Worm (Caenorhabditis elegans) whole organism, mixed stage, embryonic: ENCODE measurements around the gene wdr-31.
"Not testable (repeated sequence)": the region's sequence is repeated elsewhere in the genome, so short reads cannot be mapped to it uniquely, and the experiment has no call there.

Source experiments
- M03D4.4 ChIP-seq: sonication (generic microtip); optimal IDR thresholded peaks from 2 replicates; lab custom pipeline; 2017; ENCODE audit warnings: mild to moderate bottlenecking, missing genetic modification characterization, missing compliant biosample characterization
- bed-3 ChIP-seq: fragments of 200-800 bp; sonication (Bioruptor generic); optimal IDR thresholded peaks from 3 replicates; lab custom pipeline; 2018; ENCODE audit warnings: mild to moderate bottlenecking, missing genetic modification characterization, moderate library complexity, missing compliant biosample characterization
- blmp-1 ChIP-seq: fragments of 150-350 bp; optimal IDR thresholded peaks from 2 replicates; lab custom pipeline; 2014; ENCODE audit warnings: missing biosample characterization, missing genetic modification characterization
- ceh-39 ChIP-seq: fragments of 150-350 bp; optimal IDR thresholded peaks from 2 replicates; lab custom pipeline; 2014; ENCODE audit warnings: missing biosample characterization, missing genetic modification characterization
- ceh-43 ChIP-seq: fragments of 200-800 bp; sonication (Bioruptor generic); optimal IDR thresholded peaks from 2 replicates; lab custom pipeline; 2018; ENCODE audit warnings: mild to moderate bottlenecking, missing genetic modification characterization, moderate library complexity, missing compliant biosample characterization
- ceh-83 ChIP-seq: fragments of 200-800 bp; sonication (Bioruptor generic); optimal IDR thresholded peaks from 2 replicates; lab custom pipeline; 2018; ENCODE audit warnings: mild to moderate bottlenecking, missing genetic modification characterization, missing compliant biosample characterization
- ces-1 ChIP-seq: fragments of 150-350 bp; optimal IDR thresholded peaks from 2 replicates; lab custom pipeline; 2014; ENCODE audit warnings: missing biosample characterization, missing genetic modification reagents, missing genetic modification characterization
- cnd-1 ChIP-seq: fragments of 200-800 bp; sonication (Bioruptor generic); optimal IDR thresholded peaks from 2 replicates; lab custom pipeline; 2018; ENCODE audit warnings: mild to moderate bottlenecking, missing genetic modification characterization, missing compliant biosample characterization
- drap-1 ChIP-seq: fragments of 200-800 bp; sonication (Bioruptor generic); optimal IDR thresholded peaks from 3 replicates; lab custom pipeline; 2018; ENCODE audit warnings: mild to moderate bottlenecking, missing genetic modification characterization, missing compliant biosample characterization
- elt-1 ChIP-seq: sonication (generic microtip); optimal IDR thresholded peaks from 2 replicates; lab custom pipeline; 2017; ENCODE audit warnings: missing genetic modification characterization, mild to moderate bottlenecking, missing compliant biosample characterization, antibody characterized with exemption, moderate library complexity, borderline replicate concordance; ENCODE audit not compliant: insufficient read depth
- flh-1 ChIP-seq: fragments of 200-800 bp; sonication (Bioruptor generic); optimal IDR thresholded peaks from 2 replicates; lab custom pipeline; 2018; ENCODE audit warnings: mild to moderate bottlenecking, missing genetic modification characterization, moderate library complexity, missing compliant biosample characterization
- ham-2 ChIP-seq: fragments of 200-800 bp; sonication (Bioruptor generic); optimal IDR thresholded peaks from 2 replicates; lab custom pipeline; 2018; ENCODE audit warnings: mild to moderate bottlenecking, missing genetic modification characterization, missing compliant biosample characterization
- hlh-1 ChIP-seq: fragments of 150-350 bp; optimal IDR thresholded peaks from 2 replicates; lab custom pipeline; 2014; ENCODE audit warnings: missing biosample characterization, missing genetic modification reagents, missing genetic modification characterization
- lin-32 ChIP-seq: fragments of 200-800 bp; sonication (Bioruptor generic); optimal IDR thresholded peaks from 2 replicates; lab custom pipeline; 2018; ENCODE audit warnings: mild to moderate bottlenecking, missing genetic modification characterization, missing compliant biosample characterization
- mab-5 ChIP-seq: fragments of 150-350 bp; optimal IDR thresholded peaks from 2 replicates; lab custom pipeline; 2014; ENCODE audit warnings: missing biosample characterization, missing genetic modification characterization
- mep-1 ChIP-seq: fragments of 150-350 bp; optimal IDR thresholded peaks from 2 replicates; lab custom pipeline; 2017; ENCODE audit warnings: missing biosample characterization, missing genetic modification reagents, missing genetic modification characterization, inconsistent platforms
- nhr-12 ChIP-seq: fragments of 150-350 bp; optimal IDR thresholded peaks from 2 replicates; lab custom pipeline; 2014; ENCODE audit warnings: missing biosample characterization, missing genetic modification characterization
- nhr-2 ChIP-seq: fragments of 150-350 bp; optimal IDR thresholded peaks from 2 replicates; lab custom pipeline; 2014; ENCODE audit warnings: missing biosample characterization, missing genetic modification characterization
- nhr-237 ChIP-seq: fragments of 150-350 bp; optimal IDR thresholded peaks from 2 replicates; lab custom pipeline; 2014; ENCODE audit warnings: missing biosample characterization, missing genetic modification characterization
- nhr-76 ChIP-seq: sonication (generic microtip); optimal IDR thresholded peaks from 2 replicates; lab custom pipeline; 2017; ENCODE audit warnings: missing biosample characterization, missing genetic modification characterization
- pha-4 ChIP-seq: fragments of 150-350 bp; optimal IDR thresholded peaks from 2 replicates; lab custom pipeline; 2018; ENCODE audit warnings: missing biosample characterization, missing genetic modification reagents, missing genetic modification characterization
- sptf-1 ChIP-seq: sonication (generic microtip); optimal IDR thresholded peaks from 2 replicates; lab custom pipeline; 2017; ENCODE audit warnings: mild to moderate bottlenecking, missing genetic modification characterization, moderate library complexity, missing compliant biosample characterization
- tbx-8 ChIP-seq: fragments of 200-800 bp; sonication (Bioruptor generic); optimal IDR thresholded peaks from 2 replicates; lab custom pipeline; 2018; ENCODE audit warnings: mild to moderate bottlenecking, missing genetic modification characterization, moderate library complexity, missing compliant biosample characterization
- unc-120 ChIP-seq: sonication (generic microtip); optimal IDR thresholded peaks from 2 replicates; lab custom pipeline; 2017; ENCODE audit warnings: missing genetic modification characterization, missing compliant biosample characterization; ENCODE audit not compliant: poor library complexity, severe bottlenecking
- unc-39 ChIP-seq: fragments of 150-350 bp; optimal IDR thresholded peaks from 2 replicates; lab custom pipeline; 2014; ENCODE audit warnings: missing biosample characterization, missing genetic modification characterization
- unc-62 ChIP-seq: fragments of 150-350 bp; optimal IDR thresholded peaks from 2 replicates; lab custom pipeline; 2014; ENCODE audit warnings: missing biosample characterization, missing genetic modification reagents, missing genetic modification characterization
- zip-8 ChIP-seq: fragments of 150-350 bp; optimal IDR thresholded peaks from 2 replicates; lab custom pipeline; 2014; ENCODE audit warnings: missing biosample characterization, missing genetic modification characterization
- ztf-11 ChIP-seq: fragments of 150-350 bp; optimal IDR thresholded peaks from 2 replicates; lab custom pipeline; 2014; ENCODE audit warnings: missing biosample characterization, missing genetic modification characterization

The wdr-31 gene

ce11 chrII:2700229-2700628, 34.9 kb downstream of the wdr-31 start, which contains the start of gene sri-61:
sri-61 (minus strand) TSS chrII:2700329.
- no peak for TF ChIP-seq elt-1 (tag; lab: Kevin White, UChicago)
- no peak for TF ChIP-seq ceh-83 (GFP tag; lab: Kevin White, UChicago)
- TF ChIP-seq nhr-12 (tag; lab: Kevin White, UChicago) = no peak
- TF ChIP-seq nhr-76 (tag; lab: Kevin White, UChicago) = no peak
- TF ChIP-seq ces-1 (GFP tag; lab: Kevin White, UChicago) = no peak
- no peak for TF ChIP-seq unc-62 (GFP tag; lab: Kevin White, UChicago)
- TF ChIP-seq drap-1 = no peak
- TF ChIP-seq sptf-1 = no peak
- no peak for TF ChIP-seq ztf-11 (tag; lab: Kevin White, UChicago)

DNA sequence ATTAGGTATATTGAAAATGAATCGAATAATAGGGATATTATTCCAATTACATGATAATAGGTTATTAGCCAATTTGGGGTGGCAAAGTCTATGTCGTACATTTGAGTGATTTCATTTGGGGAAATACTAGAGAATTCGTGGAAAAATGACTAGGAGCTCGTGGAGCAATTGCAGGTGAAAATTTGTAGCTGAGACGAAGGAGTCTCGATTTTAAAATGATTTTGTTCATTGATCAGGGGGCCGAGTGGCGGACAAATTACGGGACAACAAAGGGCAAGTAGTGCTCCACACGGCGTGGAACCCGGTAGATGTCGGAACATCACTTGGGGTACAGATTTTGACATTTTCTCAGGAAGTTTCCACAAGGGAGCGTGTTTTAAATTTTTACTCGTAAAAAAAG, 36.7 kb downstream of the wdr-31 start, which contains the start of gene sri-62:
Gene sri-62, minus strand, starts transcription at position 101 of the 400 bp plus-strand sequence.
- TF ChIP-seq flh-1 (no peak), ceh-43 (GFP tag; lab: Kevin White, UChicago) (no peak), mab-5 (tag; lab: Kevin White, UChicago) (no peak), ces-1 (GFP tag; lab: Kevin White, UChicago) (no peak), mep-1 (tag; lab: Kevin White, UChicago) (no peak), ceh-83 (GFP tag; lab: Kevin White, UChicago) (no peak), elt-1 (tag; lab: Kevin White, UChicago) (no peak), nhr-12 (tag; lab: Kevin White, UChicago) (no peak), ceh-39 (no peak), bed-3 (GFP tag; lab: Kevin White, UChicago) (no peak), zip-8 (tag; lab: Kevin White, UChicago) (no peak), unc-62 (GFP tag; lab: Kevin White, UChicago) (no peak), unc-39 (tag; lab: Kevin White, UChicago) (no peak), tbx-8 (GFP tag; lab: Kevin White, UChicago) (no peak), nhr-237 (tag; lab: Kevin White, UChicago) (no peak), cnd-1 (tag; lab: Kevin White, UChicago) (no peak), sptf-1 (no peak), pha-4 (tag; lab: Kevin White, UChicago) (no peak), nhr-76 (tag; lab: Kevin White, UChicago) (no peak)

ce11 chrII:2695079-2695478, 40.0 kb downstream of the wdr-31 start:
- TF ChIP-seq ceh-43 (GFP tag; lab: Kevin White, UChicago) (no peak), ces-1 (GFP tag; lab: Kevin White, UChicago) (peak; percentile 18)
- TF ChIP-seq, all 35 proteins: peak for 1

- TF ChIP-seq mab-5 (tag; lab: Kevin White, UChicago) (no peak), ham-2 (GFP tag; lab: Kevin White, UChicago) (no peak), elt-1 (tag; lab: Kevin White, UChicago) (no peak), tbx-8 (GFP tag; lab: Kevin White, UChicago) (no peak)
Observed at ce11 chrII:2692476-2692875, 42.6 kb downstream of the wdr-31 start, which contains the start of gene set-11. set-11 (minus strand) TSS chrII:2692576.

DNA sequence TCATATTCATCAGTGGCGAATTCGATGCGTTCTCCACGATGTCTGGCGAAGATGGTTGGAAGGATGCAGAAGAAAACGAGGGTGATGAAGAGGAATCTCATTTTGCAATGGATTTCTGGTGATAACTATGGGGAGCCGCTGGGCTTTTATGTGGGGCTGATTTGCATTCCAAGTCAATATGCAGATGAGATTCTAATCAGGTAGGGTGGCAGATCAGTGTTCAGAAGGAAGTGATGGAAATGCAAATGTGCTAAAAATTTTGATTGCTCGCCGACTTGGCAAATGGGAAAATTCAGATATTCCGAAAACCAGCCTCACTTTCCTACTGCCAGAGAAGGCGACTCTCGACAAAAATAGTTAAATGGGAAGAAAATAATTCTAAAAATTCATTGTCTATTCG, 45.0 kb downstream of the wdr-31 start, which contains the start of gene nspf-3:
Gene nspf-3, minus strand, starts transcription at position 101 of the 400 bp plus-strand sequence.
- TF ChIP-seq ceh-39 = no peak

- not testable (repeated sequence) for TF ChIP-seq lin-32 (GFP tag; lab: Kevin White, UChicago); sptf-1; nhr-2 (tag; lab: Kevin White, UChicago)
Observed at ce11 chrII:2688616-2689015, 46.5 kb downstream of the wdr-31 start, which contains the start of gene nspf-2. nspf-2 (plus strand) TSS chrII:2688916.

DNA sequence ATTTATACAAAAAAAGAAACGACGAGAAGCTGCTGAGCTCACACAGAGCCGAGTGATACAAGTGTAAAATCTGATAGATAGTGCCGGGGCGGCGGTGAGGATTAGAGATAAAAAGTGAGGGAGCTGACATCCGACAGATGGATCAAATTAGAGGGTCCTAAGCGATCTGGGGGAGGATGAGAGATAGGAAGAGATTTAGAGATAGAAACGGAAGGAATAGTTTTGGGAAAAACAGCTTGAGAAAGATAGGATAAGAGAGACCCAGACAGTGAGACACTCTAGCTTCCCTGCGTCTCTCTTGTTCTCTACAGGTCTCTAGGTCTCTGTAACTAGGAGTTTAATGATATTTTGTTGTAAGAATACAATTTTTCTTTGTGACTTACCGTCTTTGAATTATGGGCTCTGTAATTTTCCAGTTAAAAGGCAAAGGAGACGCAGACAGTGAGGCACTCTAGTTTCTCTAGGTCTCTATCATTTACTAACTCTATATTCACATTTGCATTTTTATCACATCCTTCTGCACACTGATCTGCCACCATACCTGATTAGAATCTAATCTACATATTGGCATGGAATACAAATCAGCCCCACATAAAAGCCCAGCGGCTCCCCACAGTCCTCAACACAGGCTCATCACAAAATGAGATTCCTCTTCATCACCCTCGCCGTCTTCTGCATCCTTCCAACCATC, 48.0 kb downstream of the wdr-31 start, which contains the start of the genes sup-9 and nspf-1:
Gene sup-9, minus strand, starts transcription at position 43 of the 691 bp plus-strand sequence.
Gene nspf-1, plus strand, starts transcription at position 641 of the 691 bp plus-strand sequence.
- TF ChIP-seq cnd-1 (tag; lab: Kevin White, UChicago) (no peak), M03D4.4 (tag; lab: Kevin White, UChicago) (no peak), unc-62 (GFP tag; lab: Kevin White, UChicago) (peak; percentile 65), ces-1 (GFP tag; lab: Kevin White, UChicago) (peak; percentile 15), blmp-1 (no peak), hlh-1 (tag; lab: Kevin White, UChicago) (peak; percentile 34), ceh-43 (GFP tag; lab: Kevin White, UChicago) (no peak), tbx-8 (GFP tag; lab: Kevin White, UChicago) (no peak), unc-120 (peak; percentile 48)
